Fruit fly (Drosophila melanogaster) whole organism, wandering third instar larva: ENCODE data around the gene Dhc1.

Experiments
- Abd-B ChIP-seq: fragments of >200 bp; optimal IDR thresholded peaks from 2 replicates; lab custom pipeline; 2017; ENCODE audit warnings: missing biosample characterization, missing genetic modification characterization
- Dfd ChIP-seq: fragments of >200 bp; optimal IDR thresholded peaks from 2 replicates; lab custom pipeline; 2017; ENCODE audit warnings: missing biosample characterization, missing genetic modification characterization
- Hr78 ChIP-seq: fragments of >200 bp; optimal IDR thresholded peaks from 2 replicates; lab custom pipeline; 2017; ENCODE audit warnings: missing biosample characterization, missing genetic modification characterization
- N ChIP-seq: fragments of >200 bp; optimal IDR thresholded peaks from 2 replicates; lab custom pipeline; 2018; ENCODE audit warnings: missing biosample characterization, missing external identifiers, missing genetic modification characterization
- OdsH ChIP-seq: fragments of 200-800 bp; sonication (Bioruptor generic); optimal IDR thresholded peaks from 2 replicates; lab custom pipeline; 2016; ENCODE audit warnings: missing biosample characterization, mild to moderate bottlenecking, missing genetic modification characterization
- Vsx2 ChIP-seq: fragments of 200-300, 225-300 bp; sonication (Bioruptor generic); optimal IDR thresholded peaks from 2 replicates; lab custom pipeline; 2018; ENCODE audit warnings: missing biosample characterization, missing genetic modification characterization; ENCODE audit not compliant: partially characterized antibody
- fru ChIP-seq: fragments of 200-800 bp; sonication (Bioruptor generic); optimal IDR thresholded peaks from 3 replicates; lab custom pipeline; 2016; ENCODE audit warnings: missing biosample characterization, mild to moderate bottlenecking, missing genetic modification characterization
- jim ChIP-seq: fragments of 175-275, 200-325 bp; sonication (Bioruptor generic); optimal IDR thresholded peaks from 2 replicates; lab custom pipeline; 2016; ENCODE audit warnings: missing biosample characterization, mild to moderate bottlenecking, missing genetic modification characterization
- lola ChIP-seq: fragments of >200 bp; optimal IDR thresholded peaks from 2 replicates; lab custom pipeline; 2017; ENCODE audit warnings: missing biosample characterization, missing genetic modification characterization
- psq ChIP-seq: fragments of 200-800 bp; sonication (Bioruptor generic); optimal IDR thresholded peaks from 3 replicates; lab custom pipeline; 2017; ENCODE audit warnings: missing biosample characterization, mild to moderate bottlenecking, missing genetic modification characterization, moderate library complexity

- TF ChIP-seq Vsx2 (GFP tag; lab: Kevin White, UChicago) (no peak), fru (GFP tag; lab: Kevin White, UChicago) (no peak), Dfd (no peak), Hr78 (no peak), lola (GFP tag; lab: Kevin White, UChicago) (no peak), Abd-B (GFP tag; lab: Kevin White, UChicago) (no peak), N (GFP tag; lab: Kevin White, UChicago) (no peak), OdsH (GFP tag; lab: Kevin White, UChicago) (no peak), psq (GFP tag; lab: Kevin White, UChicago) (no peak), jim (GFP tag; lab: Kevin White, UChicago) (no peak)
Measured at dm6 chr3R:9701897-9702296, 27.5 kb upstream of the Dhc1 start.
